Worm (Caenorhabditis elegans) whole organism, L2 larva: ENCODE results near the gene T13C5.6.

Source experiments
- C34F6.9 ChIP-seq: fragments of 150-350 bp; optimal IDR thresholded peaks from 2 replicates; lab custom pipeline; 2014; ENCODE audit warnings: missing biosample characterization, missing genetic modification characterization
- ZK546.5 ChIP-seq: sonication (generic microtip); optimal IDR thresholded peaks from 2 replicates; lab custom pipeline; 2017; ENCODE audit warnings: missing biosample characterization, missing genetic modification characterization
- egl-27 ChIP-seq: sonication (generic microtip); optimal IDR thresholded peaks from 3 replicates; lab custom pipeline; 2017; ENCODE audit warnings: missing biosample characterization, missing genetic modification reagents, missing genetic modification characterization
- elt-1 ChIP-seq: fragments of 150-350 bp; optimal IDR thresholded peaks from 2 replicates; lab custom pipeline; 2014; ENCODE audit warnings: missing biosample characterization, missing genetic modification characterization
- elt-3 ChIP-seq: sonication (generic microtip); optimal IDR thresholded peaks from 2 replicates; lab custom pipeline; 2017; ENCODE audit warnings: missing biosample characterization, missing genetic modification characterization
- nhr-77 ChIP-seq: fragments of 150-350 bp; optimal IDR thresholded peaks from 2 replicates; lab custom pipeline; 2014; ENCODE audit warnings: missing biosample characterization, missing genetic modification characterization
- skn-1 ChIP-seq: sonication (generic microtip); optimal IDR thresholded peaks from 2 replicates; lab custom pipeline; 2017; ENCODE audit warnings: missing biosample characterization, missing genetic modification characterization
- snpc-4 ChIP-seq: fragments of 150-350 bp; optimal IDR thresholded peaks from 2 replicates; lab custom pipeline; 2014; ENCODE audit warnings: missing biosample characterization, missing genetic modification characterization
- unc-39 ChIP-seq: fragments of 150-350 bp; optimal IDR thresholded peaks from 2 replicates; lab custom pipeline; 2014; ENCODE audit warnings: missing biosample characterization, missing genetic modification characterization
- unc-62 ChIP-seq: fragments of 150-350 bp; optimal IDR thresholded peaks from 2 replicates; lab custom pipeline; 2014; ENCODE audit warnings: missing biosample characterization, missing genetic modification reagents, missing genetic modification characterization
- ztf-11 ChIP-seq: sonication (generic microtip); optimal IDR thresholded peaks from 2 replicates; lab custom pipeline; 2017; ENCODE audit warnings: missing biosample characterization, missing genetic modification characterization

- TF ChIP-seq unc-39 (tag; lab: Kevin White, UChicago) (no peak), nhr-77 (tag; lab: Kevin White, UChicago) (no peak), skn-1 (tag; lab: Kevin White, UChicago) (no peak), elt-1 (tag; lab: Kevin White, UChicago) (no peak), C34F6.9 (tag; lab: Kevin White, UChicago) (no peak), unc-62 (GFP tag; lab: Kevin White, UChicago) (no peak), ztf-11 (tag; lab: Kevin White, UChicago) (no peak), elt-3 (tag; lab: Kevin White, UChicago) (no peak), egl-27 (tag; lab: Kevin White, UChicago) (no peak), ZK546.5 (tag; lab: Kevin White, UChicago) (no peak), snpc-4 (tag; lab: Kevin White, UChicago) (no peak)
These were observed 9.1 kb upstream of the T13C5.6 start, which contains the start of gene lrch-1 for ce11 chrX:6216551-6216950.
